Worm (Caenorhabditis elegans) whole organism, L1 larva: ENCODE measurements around the gene C53C11.5.

Experiments
- C04F5.9 ChIP-seq: sonication (generic microtip); optimal IDR thresholded peaks from 2 replicates; lab custom pipeline; 2016; ENCODE audit warnings: missing genetic modification characterization, missing compliant biosample characterization
- C16A3.4 ChIP-seq: fragments of 150-350 bp; optimal IDR thresholded peaks from 2 replicates; lab custom pipeline; 2014; ENCODE audit warnings: missing biosample characterization, missing genetic modification characterization
- aha-1 ChIP-seq: fragments of 150-350 bp; optimal IDR thresholded peaks from 2 replicates; lab custom pipeline; 2014; ENCODE audit warnings: missing biosample characterization, missing genetic modification characterization
- aly-2 ChIP-seq: fragments of 150-350 bp; optimal IDR thresholded peaks from 2 replicates; lab custom pipeline; 2014; ENCODE audit warnings: missing biosample characterization, missing genetic modification characterization
- blmp-1 ChIP-seq: fragments of 150-350 bp; optimal IDR thresholded peaks from 2 replicates; lab custom pipeline; 2014; ENCODE audit warnings: missing biosample characterization, missing genetic modification characterization
- ceh-8 ChIP-seq: fragments of 200-800 bp; sonication (Bioruptor generic); optimal IDR thresholded peaks from 2 replicates; lab custom pipeline; 2018; ENCODE audit warnings: mild to moderate bottlenecking, missing genetic modification characterization, moderate library complexity, missing compliant biosample characterization
- ceh-88 ChIP-seq: fragments of 200-800 bp; sonication (Bioruptor generic); IDR thresholded peaks from 2 replicates; pipeline ENCODE4 v1.3.6; 2022; ENCODE audit warnings: missing genetic modification characterization, missing compliant biosample characterization
- ceh-90 ChIP-seq: sonication (generic microtip); optimal IDR thresholded peaks from 2 replicates; lab custom pipeline; 2016; ENCODE audit warnings: missing genetic modification characterization, missing compliant biosample characterization
- dpl-1 ChIP-seq, 3 experiments: fragments of 150-350 bp in 2 of 3; sonication (generic microtip) in 1 of 3; optimal IDR thresholded peaks; 2 replicates each; lab custom pipeline; 2014 to 2017; ENCODE audit warnings: missing biosample characterization in 3 of 3, missing genetic modification characterization in 3 of 3, missing genetic modification reagents in 3 of 3
- dsc-1 ChIP-seq: sonication (generic microtip); optimal IDR thresholded peaks from 2 replicates; lab custom pipeline; 2016; ENCODE audit warnings: mild to moderate bottlenecking, missing genetic modification characterization, missing compliant biosample characterization
- efl-3 ChIP-seq: fragments of 200-800 bp; sonication (Bioruptor generic); optimal IDR thresholded peaks from 2 replicates; lab custom pipeline; 2018; ENCODE audit warnings: mild to moderate bottlenecking, missing genetic modification characterization, missing compliant biosample characterization
- elt-2 ChIP-seq: sonication (generic microtip); optimal IDR thresholded peaks from 2 replicates; lab custom pipeline; 2016; ENCODE audit warnings: missing genetic modification characterization, mild to moderate bottlenecking, inconsistent platforms, missing compliant biosample characterization, missing genetic modification reagents
- elt-3 ChIP-seq, 6 experiments: fragments of 150-350 bp in 1 of 6; sonication (generic microtip); optimal IDR thresholded peaks; 2 replicates each; lab custom pipeline; 2017 to 2018; ENCODE audit warnings: missing biosample characterization in 6 of 6, missing genetic modification characterization in 6 of 6, inconsistent platforms in 1 of 6
- fkh-10 ChIP-seq: sonication (generic microtip); optimal IDR thresholded peaks from 2 replicates; lab custom pipeline; 2017; ENCODE audit warnings: missing biosample characterization, missing genetic modification reagents, missing genetic modification characterization
- fkh-4 ChIP-seq: sonication (generic microtip); optimal IDR thresholded peaks from 2 replicates; lab custom pipeline; 2016; ENCODE audit warnings: missing compliant biosample characterization, missing genetic modification characterization, borderline replicate concordance
- fkh-8 ChIP-seq: sonication (generic microtip); optimal IDR thresholded peaks from 2 replicates; lab custom pipeline; 2016; ENCODE audit warnings: mild to moderate bottlenecking, missing genetic modification characterization, missing compliant biosample characterization
- hlh-4 ChIP-seq: sonication (generic microtip); optimal IDR thresholded peaks from 2 replicates; lab custom pipeline; 2016; ENCODE audit warnings: mild to moderate bottlenecking, missing genetic modification characterization, missing compliant biosample characterization
- hpl-2 ChIP-seq: fragments of 150-350 bp; optimal IDR thresholded peaks from 2 replicates; lab custom pipeline; 2014; ENCODE audit warnings: missing biosample characterization, missing genetic modification reagents, missing genetic modification characterization
- isw-1 ChIP-seq: fragments of 200-800 bp; sonication (Bioruptor generic); IDR thresholded peaks from 2 replicates; pipeline ENCODE4 v1.3.6; 2022; ENCODE audit warnings: missing genetic modification characterization, missing compliant biosample characterization
- lin-13 ChIP-seq: fragments of 150-350 bp; optimal IDR thresholded peaks from 2 replicates; lab custom pipeline; 2014; ENCODE audit warnings: missing biosample characterization, missing genetic modification reagents, missing genetic modification characterization
- lin-15B ChIP-seq: fragments of 150-350 bp; sonication (generic microtip); optimal IDR thresholded peaks from 3 replicates; lab custom pipeline; 2014; ENCODE audit warnings: missing biosample characterization, missing genetic modification characterization
- lin-35 ChIP-seq, 2 experiments: fragments of 150-350 bp; optimal IDR thresholded peaks; 2 replicates each; lab custom pipeline; 2014; ENCODE audit warnings: missing biosample characterization in 2 of 2, missing genetic modification characterization in 2 of 2, missing genetic modification reagents in 2 of 2
- lsy-2 ChIP-seq, 2 experiments: fragments of 150-350 bp; optimal IDR thresholded peaks; 2 replicates each; lab custom pipeline; 2014; ENCODE audit warnings: missing biosample characterization in 2 of 2, missing genetic modification characterization in 2 of 2
- mab-9 ChIP-seq: fragments of 200-800 bp; sonication (Bioruptor generic); IDR thresholded peaks from 2 replicates; pipeline ENCODE4 v1.3.6; 2022; ENCODE audit warnings: missing genetic modification reagents, missing genetic modification characterization, missing compliant biosample characterization
- mef-2 ChIP-seq: fragments of 150-350 bp; optimal IDR thresholded peaks from 2 replicates; lab custom pipeline; 2014; ENCODE audit warnings: missing biosample characterization, missing genetic modification characterization
- nhr-12 ChIP-seq: sonication (generic microtip); optimal IDR thresholded peaks from 2 replicates; lab custom pipeline; 2017; ENCODE audit warnings: missing biosample characterization, missing genetic modification characterization
- nhr-20 ChIP-seq: sonication (generic microtip); optimal IDR thresholded peaks from 2 replicates; lab custom pipeline; 2016; ENCODE audit warnings: mild to moderate bottlenecking, missing genetic modification characterization, missing compliant biosample characterization
- nhr-237 ChIP-seq: fragments of 150-350 bp; optimal IDR thresholded peaks from 2 replicates; lab custom pipeline; 2014; ENCODE audit warnings: missing biosample characterization, missing genetic modification characterization
- nhr-28 ChIP-seq: fragments of 150-350 bp; optimal IDR thresholded peaks from 2 replicates; lab custom pipeline; 2014; ENCODE audit warnings: missing biosample characterization, missing genetic modification characterization
- nhr-71 ChIP-seq: sonication (generic microtip); optimal IDR thresholded peaks from 2 replicates; lab custom pipeline; 2016; ENCODE audit warnings: mild to moderate bottlenecking, missing genetic modification characterization, moderate library complexity, missing compliant biosample characterization
- nhr-76 ChIP-seq: sonication (generic microtip); optimal IDR thresholded peaks from 2 replicates; lab custom pipeline; 2017; ENCODE audit warnings: missing biosample characterization, missing genetic modification characterization
- nhr-77 ChIP-seq: fragments of 150-350 bp; optimal IDR thresholded peaks from 2 replicates; lab custom pipeline; 2014; ENCODE audit warnings: missing biosample characterization, missing genetic modification characterization
- nhr-84 ChIP-seq: sonication (generic microtip); optimal IDR thresholded peaks from 2 replicates; lab custom pipeline; 2017; ENCODE audit warnings: missing biosample characterization, missing genetic modification characterization
- nhr-85 ChIP-seq: sonication (generic microtip); peaks from one replicate; lab custom pipeline; 2016; ENCODE audit warnings: missing genetic modification characterization, inconsistent platforms, missing compliant biosample characterization
- nhr-90 ChIP-seq: sonication (generic microtip); optimal IDR thresholded peaks from 2 replicates; lab custom pipeline; 2016; ENCODE audit warnings: mild to moderate bottlenecking, missing genetic modification characterization, missing compliant biosample characterization; ENCODE audit not compliant: poor library complexity
- pag-3 ChIP-seq: sonication (generic microtip); optimal IDR thresholded peaks from 2 replicates; lab custom pipeline; 2017; ENCODE audit warnings: missing genetic modification characterization, mild to moderate bottlenecking, missing compliant biosample characterization, antibody characterized with exemption, borderline replicate concordance; ENCODE audit not compliant: insufficient read depth
- pax-3 ChIP-seq: fragments of 200-800 bp; sonication (Bioruptor generic); optimal IDR thresholded peaks from 2 replicates; lab custom pipeline; 2018; ENCODE audit warnings: mild to moderate bottlenecking, missing genetic modification characterization, moderate library complexity, missing compliant biosample characterization
- pqm-1 ChIP-seq: sonication (generic microtip); optimal IDR thresholded peaks from 3 replicates; lab custom pipeline; 2017; ENCODE audit warnings: missing biosample characterization, missing genetic modification characterization
- rnt-1 ChIP-seq: sonication (generic microtip); optimal IDR thresholded peaks from 2 replicates; lab custom pipeline; 2016; ENCODE audit warnings: mild to moderate bottlenecking, missing genetic modification characterization, moderate library complexity, missing compliant biosample characterization
- snpc-4 ChIP-seq: fragments of 150-350 bp; optimal IDR thresholded peaks from 2 replicates; lab custom pipeline; 2014; ENCODE audit warnings: missing biosample characterization, missing genetic modification characterization
- swsn-7 ChIP-seq: sonication (generic microtip); optimal IDR thresholded peaks from 2 replicates; lab custom pipeline; 2016; ENCODE audit warnings: missing genetic modification characterization, missing compliant biosample characterization
- tlp-1 ChIP-seq: fragments of 150-350 bp; optimal IDR thresholded peaks from 2 replicates; lab custom pipeline; 2014; ENCODE audit warnings: missing biosample characterization, missing genetic modification characterization
- unc-30 ChIP-seq: sonication (generic microtip); optimal IDR thresholded peaks from 2 replicates; lab custom pipeline; 2017; ENCODE audit warnings: missing biosample characterization, missing genetic modification characterization
- zip-4 ChIP-seq: fragments of 200-800 bp; sonication (Bioruptor generic); optimal IDR thresholded peaks from 2 replicates; lab custom pipeline; 2018; ENCODE audit warnings: mild to moderate bottlenecking, missing genetic modification characterization, moderate library complexity, missing compliant biosample characterization
- ztf-4 ChIP-seq: fragments of 150-350 bp; optimal IDR thresholded peaks from 2 replicates; lab custom pipeline; 2014; ENCODE audit warnings: missing biosample characterization, missing genetic modification characterization

C53C11.5 gene

DNA sequence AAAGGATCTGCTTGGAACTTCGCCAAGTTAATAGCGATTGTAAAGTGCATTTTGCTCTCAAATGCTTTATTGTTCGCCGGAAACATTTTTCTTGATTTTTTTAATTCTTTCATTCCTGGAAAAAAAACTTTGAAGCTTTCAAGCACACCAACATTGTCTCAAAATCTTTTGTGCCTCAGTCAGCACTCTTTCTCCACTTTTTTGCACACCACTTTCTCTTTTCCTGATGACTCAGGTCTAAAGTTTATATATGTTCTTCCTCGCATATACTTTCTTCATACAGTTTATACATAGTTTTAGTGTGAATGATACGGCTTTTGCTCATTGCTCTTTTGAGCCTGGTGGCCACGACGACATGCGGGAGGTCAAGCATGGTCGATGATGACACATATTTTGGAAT, at the start of gene C53C11.5:
Gene C53C11.5, plus strand, starts transcription at position 301 of the 400 bp plus-strand sequence.
- TF ChIP-seq nhr-12 (tag; lab: Kevin White, UChicago), result no peak
- no peak for TF ChIP-seq snpc-4
- no peak for TF ChIP-seq nhr-76 (tag; lab: Kevin White, UChicago)
- TF ChIP-seq C16A3.4 (tag; lab: Kevin White, UChicago), result no peak
- no peak for TF ChIP-seq nhr-20 (tag; lab: Kevin White, UChicago)
- no peak for TF ChIP-seq nhr-28
- no peak for TF ChIP-seq efl-3 (GFP tag; lab: Kevin White, UChicago)
- TF ChIP-seq lin-13 (GFP tag; lab: Kevin White, UChicago), result no peak
- no peak for TF ChIP-seq zip-4 (GFP tag; lab: Kevin White, UChicago)

ce11 chrX:17288378-17288777, 45.5 kb upstream of the C53C11.5 start:
- TF ChIP-seq nhr-84 (tag; lab: Kevin White, UChicago) (no peak), C16A3.4 (tag; lab: Kevin White, UChicago) (no peak), hlh-4 (tag; lab: Kevin White, UChicago) (no peak), tlp-1 (no peak)

DNA sequence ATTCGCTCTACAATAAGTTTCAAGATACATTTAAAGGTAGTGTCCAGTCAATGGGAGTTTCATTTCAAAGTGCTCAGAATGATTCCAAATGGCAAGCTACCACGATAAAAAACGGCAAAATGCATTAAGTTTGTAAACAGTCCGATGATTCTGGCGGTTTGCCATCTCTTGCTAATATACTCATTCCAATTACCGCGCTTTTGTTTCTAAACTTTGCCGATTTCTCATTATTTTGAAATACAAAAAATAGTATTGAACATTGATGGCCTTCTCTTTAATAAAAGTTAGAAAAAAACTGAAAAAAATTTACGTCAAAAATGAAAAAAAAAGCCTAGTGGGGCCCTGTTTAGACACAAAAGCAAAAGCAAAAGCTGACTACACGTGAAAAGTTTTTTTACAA, 39.8 kb upstream of the C53C11.5 start:
- TF ChIP-seq lin-35 (GFP tag; optimal IDR thresholded peaks at IDR 0.05; lab: Kevin White, UChicago), result no peak
- TF ChIP-seq ceh-90, result no peak
- TF ChIP-seq isw-1 (GFP tag; lab: Robert Waterston, UW), result no peak
- no peak for TF ChIP-seq ztf-4 (tag; lab: Kevin White, UChicago)
- TF ChIP-seq pax-3 (tag; lab: Kevin White, UChicago), result no peak

- TF ChIP-seq nhr-90 (tag; lab: Kevin White, UChicago), result no peak
- TF ChIP-seq ceh-88 (GFP tag; lab: Robert Waterston, UW), result no peak
- TF ChIP-seq mef-2 (tag; lab: Kevin White, UChicago), result no peak
- no peak for TF ChIP-seq pqm-1 (tag; lab: Kevin White, UChicago)
- no peak for TF ChIP-seq C04F5.9 (tag; lab: Kevin White, UChicago)
- TF ChIP-seq nhr-12 (tag; lab: Kevin White, UChicago), result no peak
- no peak for TF ChIP-seq mab-9
- TF ChIP-seq pag-3 (tag; lab: Kevin White, UChicago), result no peak
- no peak for TF ChIP-seq dsc-1 (tag; lab: Kevin White, UChicago)
- TF ChIP-seq swsn-7 (tag; lab: Kevin White, UChicago), result no peak
- TF ChIP-seq snpc-4, result no peak
- TF ChIP-seq aly-2, result no peak
- no peak for TF ChIP-seq lsy-2 (tag; optimal IDR thresholded peaks at IDR 0.05; lab: Kevin White, UChicago)
- TF ChIP-seq ceh-8 (GFP tag; lab: Kevin White, UChicago), result no peak
These were observed 39.1 kb upstream of the C53C11.5 start, which contains the start of gene C33E10.8 for ce11 chrX:17294728-17295127. Gene C33E10.8, minus strand, starts transcription at chrX:17294828.

ce11 chrX:17297408-17297807, 36.4 kb upstream of the C53C11.5 start:
- TF ChIP-seq hpl-2 (GFP tag; lab: Kevin White, UChicago) (no peak), lsy-2 (tag; optimal IDR thresholded peaks at IDR 0.05; lab: Kevin White, UChicago) (peak; percentile 6 to 88), fkh-10 (no peak), nhr-71 (tag; lab: Kevin White, UChicago) (no peak), nhr-237 (tag; lab: Kevin White, UChicago) (no peak), lin-35 (GFP tag; optimal IDR thresholded peaks at IDR 0.05; lab: Kevin White, UChicago) (peak in 1 of 2 experiments; percentile 5), elt-3 (tag; optimal IDR thresholded peaks at IDR 0.05; lab: Kevin White, UChicago) (no peak), blmp-1 (tag; lab: Kevin White, UChicago) (no peak), nhr-84 (tag; lab: Kevin White, UChicago) (no peak), fkh-4 (tag; lab: Kevin White, UChicago) (no peak), dpl-1 (GFP tag; optimal IDR thresholded peaks at IDR 0.05; lab: Kevin White, UChicago) (no peak), ceh-88 (GFP tag; lab: Robert Waterston, UW) (no peak), rnt-1 (tag; lab: Kevin White, UChicago) (no peak), fkh-8 (tag; lab: Kevin White, UChicago) (no peak), nhr-77 (tag; lab: Kevin White, UChicago) (no peak), isw-1 (GFP tag; lab: Robert Waterston, UW) (no peak), aha-1 (tag; lab: Kevin White, UChicago) (no peak), pqm-1 (tag; lab: Kevin White, UChicago) (no peak), C16A3.4 (tag; lab: Kevin White, UChicago) (no peak), elt-2 (tag; lab: Kevin White, UChicago) (no peak), lin-15B (tag; lab: Kevin White, UChicago) (no peak), hlh-4 (tag; lab: Kevin White, UChicago) (no peak), nhr-85 (tag; lab: Kevin White, UChicago) (peak; percentile 0), unc-30 (tag; lab: Kevin White, UChicago) (no peak)
